Worm (Caenorhabditis elegans) whole organism, young adult: ENCODE data around the gene Y45G5AM.3.

Experiments
- C06A6.2 ChIP-seq: fragments of 200-800 bp; sonication (Bioruptor generic); conservative IDR thresholded peaks from 2 replicates; pipeline ENCODE4 v1.3.6; 2022; ENCODE audit warnings: missing genetic modification characterization, missing compliant biosample characterization
- F57C9.4 ChIP-seq: sonication (generic microtip); optimal IDR thresholded peaks from 2 replicates; lab custom pipeline; 2017; ENCODE audit warnings: mild to moderate bottlenecking, missing genetic modification characterization, missing compliant biosample characterization
- ama-1 ChIP-seq, 3 experiments: fragments of 150-350 bp in 1 of 3; sonication (generic microtip) in 2 of 3; optimal IDR thresholded peaks; 2 replicates each; lab custom pipeline; 2014 to 2018; ENCODE audit warnings: missing biosample characterization in 2 of 3, missing genetic modification characterization in 2 of 3, missing genetic modification reagents in 2 of 3
- athp-1 ChIP-seq: sonication (generic microtip); optimal IDR thresholded peaks from 2 replicates; lab custom pipeline; 2017; ENCODE audit warnings: mild to moderate bottlenecking, missing genetic modification characterization, missing compliant biosample characterization
- bed-2 ChIP-seq: fragments of 200-800 bp; sonication (Bioruptor generic); IDR thresholded peaks from 2 replicates; pipeline ENCODE4 v1.3.6; 2022; ENCODE audit warnings: missing genetic modification reagents, missing genetic modification characterization, missing compliant biosample characterization
- ceh-91 ChIP-seq: fragments of 200-800 bp; sonication (Bioruptor generic); IDR thresholded peaks from 2 replicates; pipeline ENCODE4 v1.3.6; 2022; ENCODE audit warnings: missing genetic modification reagents, missing genetic modification characterization, missing compliant biosample characterization
- egl-44 ChIP-seq: fragments of 200-800 bp; sonication (Bioruptor generic); IDR thresholded peaks from 2 replicates; pipeline ENCODE4 v1.3.6; 2022; ENCODE audit warnings: missing genetic modification reagents, missing genetic modification characterization, missing compliant biosample characterization
- gei-17 ChIP-seq: fragments of 200-800 bp; sonication (Bioruptor generic); optimal IDR thresholded peaks from 2 replicates; lab custom pipeline; 2018; ENCODE audit warnings: mild to moderate bottlenecking, missing genetic modification characterization, missing compliant biosample characterization
- hrde-1 ChIP-seq: sonication (generic microtip); optimal IDR thresholded peaks from 2 replicates; lab custom pipeline; 2016; ENCODE audit warnings: missing genetic modification characterization, mild to moderate bottlenecking, missing compliant biosample characterization, moderate library complexity, missing genotype, missing genetic modification reagents, borderline replicate concordance
- mel-28 ChIP-seq: sonication (generic microtip); optimal IDR thresholded peaks from 2 replicates; lab custom pipeline; 2016; ENCODE audit warnings: borderline replicate concordance, mild to moderate bottlenecking, missing genetic modification characterization, missing compliant biosample characterization
- nhr-27 ChIP-seq: fragments of 200-800 bp; sonication (Bioruptor generic); optimal IDR thresholded peaks from 2 replicates; lab custom pipeline; 2018; ENCODE audit warnings: mild to moderate bottlenecking, missing genetic modification characterization, moderate library complexity, missing compliant biosample characterization
- nhr-90 ChIP-seq: sonication (generic microtip); optimal IDR thresholded peaks from 2 replicates; lab custom pipeline; 2016; ENCODE audit warnings: missing genotype, mild to moderate bottlenecking, missing genetic modification characterization, missing compliant biosample characterization
- snpc-4 ChIP-seq, 5 experiments: fragments of 150-350 bp in 1 of 5; sonication (generic microtip) in 4 of 5; optimal IDR thresholded peaks; 2 replicates each; lab custom pipeline; 2014 to 2018; ENCODE audit warnings: missing genetic modification characterization in 5 of 5, missing biosample characterization in 3 of 5, antibody characterized with exemption in 2 of 5, mild to moderate bottlenecking in 2 of 5, missing compliant biosample characterization in 2 of 5, missing genotype in 2 of 5, moderate library complexity in 2 of 5, missing genetic modification reagents in 1 of 5
- zfh-2 ChIP-seq: fragments of 200-800 bp; sonication (Bioruptor generic); conservative IDR thresholded peaks from 2 replicates; pipeline ENCODE4 v1.3.6; 2022; ENCODE audit warnings: missing genetic modification reagents, missing genetic modification characterization, missing compliant biosample characterization

ce11 chrV:4122415-4122814, 41.9 kb upstream of the Y45G5AM.3 start, which contains the start of gene phat-5:
- TF ChIP-seq bed-2, result no peak
- TF ChIP-seq nhr-27, result no peak
- TF ChIP-seq ceh-91 (GFP tag; lab: Robert Waterston, UW), result no peak
- TF ChIP-seq snpc-4 (GFP tag; optimal IDR thresholded peaks at IDR 0.05; lab: Kevin White, UChicago), result no peak
- no peak for TF ChIP-seq snpc-4 (tag; optimal IDR thresholded peaks at IDR 0.05; lab: Kevin White, UChicago)
- TF ChIP-seq ama-1 (optimal IDR thresholded peaks at IDR 0.05; lab: Kevin White, UChicago), result no peak
- no peak for TF ChIP-seq ama-1 (GFP tag; optimal IDR thresholded peaks at IDR 0.05; lab: Kevin White, UChicago)
- TF ChIP-seq C06A6.2 (GFP tag; lab: Robert Waterston, UW), result no peak
- TF ChIP-seq athp-1 (tag; lab: Kevin White, UChicago), result no peak
- TF ChIP-seq hrde-1 (tag; lab: Kevin White, UChicago), result no peak
- TF ChIP-seq egl-44 (GFP tag; lab: Robert Waterston, UW), result no peak
- no peak for TF ChIP-seq nhr-90 (tag; lab: Kevin White, UChicago)
- no peak for TF ChIP-seq zfh-2 (GFP tag; lab: Robert Waterston, UW)
- no peak for TF ChIP-seq F57C9.4 (tag; lab: Kevin White, UChicago)
- TF ChIP-seq mel-28, result no peak
- no peak for TF ChIP-seq gei-17
